Worm (Caenorhabditis elegans): ENCODE results near the gene C46E10.3.

- TF ChIP-seq ama-1 (optimal IDR thresholded peaks at IDR 0.05) (no peak), pha-4 (tag; optimal IDR thresholded peaks at IDR 0.05) (no peak), fkh-10 (GFP tag; optimal IDR thresholded peaks at IDR 0.05) (no peak), elt-2 (tag; optimal IDR thresholded peaks at IDR 0.05) (no peak), F13H6.1 (tag; optimal IDR thresholded peaks at IDR 0.05) (no peak), nhr-11 (tag; optimal IDR thresholded peaks at IDR 0.05) (no peak), pqm-1 (tag; optimal IDR thresholded peaks at IDR 0.05) (no peak), mec-3 (tag; optimal IDR thresholded peaks at IDR 0.05; ENCODE audit: borderline replicate concordance) (no peak), unc-42 (tag; optimal IDR thresholded peaks at IDR 0.05) (no peak), fax-1 (tag; optimal IDR thresholded peaks at IDR 0.05) (no peak), odd-2 (tag; optimal IDR thresholded peaks at IDR 0.05) (no peak), K02D7.2 (tag; optimal IDR thresholded peaks at IDR 0.05) (no peak)
These were observed 37.9 kb downstream of the C46E10.3 start, which contains the start of gene T24E12.12 for ce11 chrII:3759010-3759409.

Data from whole organism, late embryonic.